Worm (Caenorhabditis elegans) whole organism, L1 larva: Measurements from ENCODE around the gene gst-18.

Experiments
- C16A3.4 ChIP-seq: fragments of 150-350 bp; optimal IDR thresholded peaks from 2 replicates; lab custom pipeline; 2014; ENCODE audit warnings: missing biosample characterization, missing genetic modification characterization
- C34B4.2 ChIP-seq: sonication (generic microtip); optimal IDR thresholded peaks from 2 replicates; lab custom pipeline; 2017; ENCODE audit warnings: mild to moderate bottlenecking, missing genetic modification characterization, missing compliant biosample characterization
- Y116A8C.19 ChIP-seq: sonication (generic microtip); optimal IDR thresholded peaks from 2 replicates; lab custom pipeline; 2016; ENCODE audit warnings: missing compliant biosample characterization, missing genetic modification characterization, borderline replicate concordance
- aly-2 ChIP-seq: fragments of 150-350 bp; optimal IDR thresholded peaks from 2 replicates; lab custom pipeline; 2014; ENCODE audit warnings: missing biosample characterization, missing genetic modification characterization
- ama-1 ChIP-seq: fragments of 150-350 bp; optimal IDR thresholded peaks from 2 replicates; lab custom pipeline; 2014
- dpl-1 ChIP-seq, 3 experiments: fragments of 150-350 bp in 2 of 3; sonication (generic microtip) in 1 of 3; optimal IDR thresholded peaks; 2 replicates each; lab custom pipeline; 2014 to 2017; ENCODE audit warnings: missing biosample characterization in 3 of 3, missing genetic modification characterization in 3 of 3, missing genetic modification reagents in 3 of 3
- efl-1 ChIP-seq, 4 experiments: fragments of 150-350 bp; optimal IDR thresholded peaks in 3 of 4; peaks in 1 of 4; 1 replicate in 1 of 4; 2 replicates in 3 of 4; lab custom pipeline; 2014; ENCODE audit warnings: missing biosample characterization in 2 of 4, missing genetic modification characterization in 2 of 4, missing genetic modification reagents in 2 of 4
- egl-13 ChIP-seq: sonication (generic microtip); optimal IDR thresholded peaks from 2 replicates; lab custom pipeline; 2016; ENCODE audit warnings: missing genotype, missing genetic modification reagents, missing genetic modification characterization, missing compliant biosample characterization
- elt-2 ChIP-seq: sonication (generic microtip); optimal IDR thresholded peaks from 2 replicates; lab custom pipeline; 2016; ENCODE audit warnings: missing genetic modification characterization, mild to moderate bottlenecking, inconsistent platforms, missing compliant biosample characterization, missing genetic modification reagents
- ets-5 ChIP-seq: fragments of 200-800 bp; sonication (Bioruptor generic); IDR thresholded peaks from 2 replicates; pipeline ENCODE4 v1.3.6; 2022; ENCODE audit warnings: missing genetic modification characterization, missing compliant biosample characterization
- fos-1 ChIP-seq: fragments of 150-350 bp; optimal IDR thresholded peaks from 2 replicates; lab custom pipeline; 2014; ENCODE audit warnings: missing biosample characterization, missing genetic modification characterization
- grh-1 ChIP-seq: fragments of 200-800 bp; sonication (Bioruptor generic); IDR thresholded peaks from 2 replicates; pipeline ENCODE4 v1.3.6; 2022; ENCODE audit warnings: missing genetic modification reagents, missing genetic modification characterization, missing compliant biosample characterization
- hpl-2 ChIP-seq: fragments of 150-350 bp; optimal IDR thresholded peaks from 2 replicates; lab custom pipeline; 2014; ENCODE audit warnings: missing biosample characterization, missing genetic modification reagents, missing genetic modification characterization
- irx-1 ChIP-seq: sonication (generic microtip); optimal IDR thresholded peaks from 2 replicates; lab custom pipeline; 2016; ENCODE audit warnings: missing genetic modification characterization, missing compliant biosample characterization
- lin-35 ChIP-seq, 2 experiments: fragments of 150-350 bp; optimal IDR thresholded peaks; 2 replicates each; lab custom pipeline; 2014; ENCODE audit warnings: missing biosample characterization in 2 of 2, missing genetic modification characterization in 2 of 2, missing genetic modification reagents in 2 of 2
- lin-39 ChIP-seq: fragments of 150-350 bp; optimal IDR thresholded peaks from 2 replicates; lab custom pipeline; 2014; ENCODE audit warnings: missing biosample characterization, missing genetic modification reagents, missing genetic modification characterization
- lir-3 ChIP-seq: sonication (generic microtip); optimal IDR thresholded peaks from 2 replicates; lab custom pipeline; 2016; ENCODE audit warnings: mild to moderate bottlenecking, missing genetic modification characterization, moderate library complexity, missing compliant biosample characterization; ENCODE audit not compliant: poor library complexity
- lsy-2 ChIP-seq, 2 experiments: fragments of 150-350 bp; optimal IDR thresholded peaks; 2 replicates each; lab custom pipeline; 2014; ENCODE audit warnings: missing biosample characterization in 2 of 2, missing genetic modification characterization in 2 of 2
- mdl-1 ChIP-seq, 2 experiments: fragments of 150-350 bp; optimal IDR thresholded peaks; 2 replicates each; lab custom pipeline; 2014 to 2017; ENCODE audit warnings: missing biosample characterization in 2 of 2, missing genetic modification characterization in 2 of 2, inconsistent platforms in 1 of 2
- mef-2 ChIP-seq: fragments of 150-350 bp; optimal IDR thresholded peaks from 2 replicates; lab custom pipeline; 2014; ENCODE audit warnings: missing biosample characterization, missing genetic modification characterization
- mep-1 ChIP-seq: fragments of 150-350 bp; optimal IDR thresholded peaks from 2 replicates; lab custom pipeline; 2014; ENCODE audit warnings: missing biosample characterization, missing genetic modification characterization
- nhr-12 ChIP-seq: sonication (generic microtip); optimal IDR thresholded peaks from 2 replicates; lab custom pipeline; 2017; ENCODE audit warnings: missing biosample characterization, missing genetic modification characterization
- nhr-19 ChIP-seq: fragments of 200-800 bp; sonication (Bioruptor generic); conservative IDR thresholded peaks from 2 replicates; pipeline ENCODE4 v1.3.6; 2022; ENCODE audit warnings: missing genetic modification characterization, missing compliant biosample characterization
- nhr-20 ChIP-seq: sonication (generic microtip); optimal IDR thresholded peaks from 2 replicates; lab custom pipeline; 2016; ENCODE audit warnings: mild to moderate bottlenecking, missing genetic modification characterization, missing compliant biosample characterization
- nhr-28 ChIP-seq: fragments of 150-350 bp; optimal IDR thresholded peaks from 2 replicates; lab custom pipeline; 2014; ENCODE audit warnings: missing biosample characterization, missing genetic modification characterization
- nhr-47 ChIP-seq: sonication (generic microtip); optimal IDR thresholded peaks from 2 replicates; lab custom pipeline; 2016; ENCODE audit warnings: mild to moderate bottlenecking, missing genetic modification characterization, moderate library complexity, missing compliant biosample characterization
- nhr-71 ChIP-seq: sonication (generic microtip); optimal IDR thresholded peaks from 2 replicates; lab custom pipeline; 2016; ENCODE audit warnings: mild to moderate bottlenecking, missing genetic modification characterization, moderate library complexity, missing compliant biosample characterization
- nhr-76 ChIP-seq: sonication (generic microtip); optimal IDR thresholded peaks from 2 replicates; lab custom pipeline; 2017; ENCODE audit warnings: missing biosample characterization, missing genetic modification characterization
- nhr-85 ChIP-seq: sonication (generic microtip); peaks from one replicate; lab custom pipeline; 2016; ENCODE audit warnings: missing genetic modification characterization, inconsistent platforms, missing compliant biosample characterization
- nhr-90 ChIP-seq: sonication (generic microtip); optimal IDR thresholded peaks from 2 replicates; lab custom pipeline; 2016; ENCODE audit warnings: mild to moderate bottlenecking, missing genetic modification characterization, missing compliant biosample characterization; ENCODE audit not compliant: poor library complexity
- pag-3 ChIP-seq: sonication (generic microtip); optimal IDR thresholded peaks from 2 replicates; lab custom pipeline; 2017; ENCODE audit warnings: missing genetic modification characterization, mild to moderate bottlenecking, missing compliant biosample characterization, antibody characterized with exemption, borderline replicate concordance; ENCODE audit not compliant: insufficient read depth
- pax-3 ChIP-seq: fragments of 200-800 bp; sonication (Bioruptor generic); optimal IDR thresholded peaks from 2 replicates; lab custom pipeline; 2018; ENCODE audit warnings: mild to moderate bottlenecking, missing genetic modification characterization, moderate library complexity, missing compliant biosample characterization
- pqm-1 ChIP-seq: sonication (generic microtip); optimal IDR thresholded peaks from 3 replicates; lab custom pipeline; 2017; ENCODE audit warnings: missing biosample characterization, missing genetic modification characterization
- skn-1 ChIP-seq: fragments of 150-350 bp; optimal IDR thresholded peaks from 2 replicates; lab custom pipeline; 2014; ENCODE audit warnings: missing biosample characterization, missing genetic modification characterization
- snu-23 ChIP-seq: sonication (generic microtip); optimal IDR thresholded peaks from 2 replicates; lab custom pipeline; 2016; ENCODE audit warnings: missing genetic modification characterization, missing compliant biosample characterization
- sox-4 ChIP-seq: sonication (generic microtip); optimal IDR thresholded peaks from 2 replicates; lab custom pipeline; 2016; ENCODE audit warnings: missing genetic modification characterization, missing compliant biosample characterization
- sptf-1 ChIP-seq: fragments of 150-350 bp; optimal IDR thresholded peaks from 2 replicates; lab custom pipeline; 2014; ENCODE audit warnings: missing biosample characterization, missing genetic modification characterization
- sup-37 ChIP-seq: fragments of 200-800 bp; sonication (Bioruptor generic); optimal IDR thresholded peaks from 2 replicates; lab custom pipeline; 2018; ENCODE audit warnings: mild to moderate bottlenecking, missing genetic modification characterization, missing compliant biosample characterization
- tbx-2 ChIP-seq: sonication (generic microtip); optimal IDR thresholded peaks from 2 replicates; lab custom pipeline; 2016; ENCODE audit warnings: missing genetic modification characterization, missing compliant biosample characterization
- unc-130 ChIP-seq: fragments of 150-350 bp; optimal IDR thresholded peaks from 2 replicates; lab custom pipeline; 2017; ENCODE audit warnings: missing biosample characterization, missing genetic modification characterization, inconsistent platforms
- unc-30 ChIP-seq: sonication (generic microtip); optimal IDR thresholded peaks from 2 replicates; lab custom pipeline; 2017; ENCODE audit warnings: missing biosample characterization, missing genetic modification characterization
- unc-62 ChIP-seq: fragments of 150-350 bp; optimal IDR thresholded peaks from 2 replicates; lab custom pipeline; 2014; ENCODE audit warnings: missing biosample characterization, missing genetic modification reagents, missing genetic modification characterization

The gst-18 gene

DNA sequence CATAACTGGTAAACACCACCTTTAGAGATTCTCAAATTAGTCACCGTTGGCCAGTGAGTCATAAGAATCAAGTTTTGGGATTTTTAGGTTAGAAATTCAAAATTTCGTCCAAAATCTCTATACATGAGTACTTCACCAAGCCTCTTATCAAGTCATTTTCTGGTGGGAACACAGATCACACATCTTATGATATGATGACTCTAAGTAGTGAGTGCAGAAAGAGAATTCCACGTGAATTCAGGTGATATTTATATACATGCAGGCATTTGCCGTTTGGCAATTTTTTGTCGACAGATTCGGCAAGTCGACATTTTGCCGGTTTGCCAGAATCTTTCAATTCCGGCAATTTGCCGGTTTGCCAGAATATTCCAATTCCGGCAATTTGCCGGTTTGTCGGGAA is 41.4 kb upstream of the gst-18 start:
- no peak for TF ChIP-seq ets-5 (GFP tag; lab: Robert Waterston, UW)
- TF ChIP-seq irx-1 (tag; lab: Kevin White, UChicago): no peak
- TF ChIP-seq C16A3.4 (tag; lab: Kevin White, UChicago): no peak
- no peak for TF ChIP-seq nhr-76 (tag; lab: Kevin White, UChicago)
- TF ChIP-seq nhr-20 (tag; lab: Kevin White, UChicago): peak; percentile 30
- TF ChIP-seq lin-39: no peak
- TF ChIP-seq dpl-1 (GFP tag; optimal IDR thresholded peaks at IDR 0.05; lab: Kevin White, UChicago): no peak
- TF ChIP-seq nhr-85 (tag; lab: Kevin White, UChicago): peak; percentile 60
- no peak for TF ChIP-seq skn-1 (tag; lab: Kevin White, UChicago)
- TF ChIP-seq hpl-2 (GFP tag; lab: Kevin White, UChicago): no peak
- no peak for TF ChIP-seq lir-3 (tag; lab: Kevin White, UChicago)
- TF ChIP-seq pag-3 (tag; lab: Kevin White, UChicago): peak; percentile 29
- TF ChIP-seq nhr-28 (tag; lab: Kevin White, UChicago): no peak
- TF ChIP-seq snu-23 (GFP tag; lab: Kevin White, UChicago): peak; percentile 20
- TF ChIP-seq lin-35 (GFP tag; optimal IDR thresholded peaks at IDR 0.05; lab: Kevin White, UChicago): peak in 1 of 2 experiments; percentile 15
- TF ChIP-seq C34B4.2 (tag; lab: Kevin White, UChicago): no peak
- 0 out of 2 replicates have a peak, but pooled peaks have one; percentile 8 for TF ChIP-seq nhr-19 (GFP tag; lab: Robert Waterston, UW)
- TF ChIP-seq mdl-1 (tag; optimal IDR thresholded peaks at IDR 0.05; lab: Kevin White, UChicago): no peak
- TF ChIP-seq nhr-71: peak; percentile 37
- peak; percentile 44 for TF ChIP-seq elt-2
- no peak for TF ChIP-seq lsy-2 (tag; optimal IDR thresholded peaks at IDR 0.05; lab: Kevin White, UChicago)
- TF ChIP-seq Y116A8C.19 (tag; lab: Kevin White, UChicago): no peak
- TF ChIP-seq mep-1: no peak
- no peak for TF ChIP-seq efl-1 (optimal IDR thresholded peaks at IDR 0.05; lab: Kevin White, UChicago)
- TF ChIP-seq efl-1 (GFP tag; optimal IDR thresholded peaks at IDR 0.05 in 1 of 2; lab: Kevin White, UChicago): no peak
- peak; percentile 6 for TF ChIP-seq nhr-90 (tag; lab: Kevin White, UChicago)
- no peak for TF ChIP-seq unc-62 (GFP tag; lab: Kevin White, UChicago)
- TF ChIP-seq egl-13 (tag; lab: Kevin White, UChicago): no peak

DNA sequence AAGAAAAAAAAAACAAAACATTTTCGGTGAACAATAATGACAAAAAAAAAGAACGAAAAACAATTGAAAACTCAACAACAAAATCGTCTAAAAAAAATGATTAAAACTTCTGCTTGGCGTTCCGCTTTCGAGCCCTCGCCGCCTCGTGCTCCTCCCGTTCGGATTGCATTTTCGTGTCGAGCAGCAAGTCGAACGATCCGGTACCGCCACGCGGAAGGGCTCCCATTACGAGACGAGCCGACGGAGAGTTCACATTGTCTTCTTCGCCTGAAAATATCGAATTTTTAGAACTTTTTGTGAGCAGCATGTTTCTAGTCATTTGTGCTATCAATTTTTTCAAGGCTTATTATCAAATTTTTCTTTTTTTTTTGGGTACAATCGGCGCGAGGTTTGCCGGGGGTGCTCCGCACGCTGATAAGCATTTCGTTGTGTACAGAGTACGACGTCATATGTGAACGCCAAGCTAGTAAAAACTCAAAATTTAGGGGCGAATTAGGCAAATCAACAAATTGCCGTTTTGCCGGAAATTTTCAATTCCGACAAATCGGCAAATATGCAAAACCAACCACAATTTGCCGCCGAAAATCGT is 40.1 kb upstream of the gst-18 start:
- TF ChIP-seq sox-4 (tag; lab: Kevin White, UChicago) (no peak), fos-1 (tag; lab: Kevin White, UChicago) (no peak), nhr-12 (tag; lab: Kevin White, UChicago) (no peak), elt-2 (peak; percentile 51), sptf-1 (tag; lab: Kevin White, UChicago) (no peak), sup-37 (no peak), unc-130 (no peak), pqm-1 (tag; lab: Kevin White, UChicago) (peak; percentile 54), aly-2 (tag; lab: Kevin White, UChicago) (no peak)

DNA sequence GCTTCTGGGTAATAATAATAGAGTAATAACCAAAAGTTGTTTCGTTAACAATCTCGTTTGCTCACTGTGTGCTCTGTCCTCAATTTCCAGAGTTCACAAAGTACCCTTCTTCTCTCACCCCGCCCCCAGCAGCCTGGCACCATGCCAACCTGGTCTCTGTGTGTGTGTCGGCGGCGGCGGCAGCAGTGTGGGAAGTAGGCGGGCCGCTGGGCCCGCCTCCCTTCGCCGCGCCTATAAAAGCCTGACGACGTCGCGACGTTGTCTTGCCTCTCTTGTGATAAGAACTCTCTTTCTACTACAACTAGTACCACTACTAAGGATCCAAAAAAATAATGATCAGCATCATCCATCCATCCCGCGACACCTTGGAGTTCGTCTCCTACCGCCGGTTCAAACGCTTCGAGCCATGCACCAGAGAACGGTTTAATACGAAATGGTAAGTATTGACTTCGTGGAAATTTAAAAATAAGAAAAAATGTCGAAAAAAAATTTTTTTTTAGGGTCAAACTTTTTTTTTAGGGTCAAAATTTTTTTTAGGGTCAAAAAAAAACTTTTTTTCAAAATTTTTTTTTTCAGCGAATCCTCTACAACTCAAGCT is 38.3 kb upstream of the gst-18 start, which contains the start of gene C31C9.7:
Gene C31C9.7, plus strand, starts transcription at position 261 of the 598 bp plus-strand sequence.
- TF ChIP-seq tbx-2 (tag; lab: Kevin White, UChicago) (peak; percentile 20), nhr-71 (peak; percentile 36), hpl-2 (GFP tag; lab: Kevin White, UChicago) (no peak), unc-30 (tag; lab: Kevin White, UChicago) (no peak), nhr-19 (GFP tag; lab: Robert Waterston, UW) (peak; percentile 25), ama-1 (lab: Kevin White, UChicago) (peak; percentile 78), nhr-85 (tag; lab: Kevin White, UChicago) (peak; percentile 55), elt-2 (peak; percentile 43), nhr-20 (tag; lab: Kevin White, UChicago) (peak; percentile 30), mef-2 (tag; lab: Kevin White, UChicago) (no peak), pax-3 (tag; lab: Kevin White, UChicago) (no peak), nhr-90 (tag; lab: Kevin White, UChicago) (peak; percentile 29), lin-35 (GFP tag; optimal IDR thresholded peaks at IDR 0.05; lab: Kevin White, UChicago) (peak in 1 of 2 experiments; percentile 19), nhr-47 (tag; lab: Kevin White, UChicago) (peak; percentile 8), snu-23 (GFP tag; lab: Kevin White, UChicago) (peak; percentile 19), grh-1 (GFP tag; lab: Robert Waterston, UW) (no peak)
